Fruit fly (Drosophila melanogaster): Measurements from ENCODE around the gene Cpr78Cc.

The Cpr78Cc gene

DNA sequence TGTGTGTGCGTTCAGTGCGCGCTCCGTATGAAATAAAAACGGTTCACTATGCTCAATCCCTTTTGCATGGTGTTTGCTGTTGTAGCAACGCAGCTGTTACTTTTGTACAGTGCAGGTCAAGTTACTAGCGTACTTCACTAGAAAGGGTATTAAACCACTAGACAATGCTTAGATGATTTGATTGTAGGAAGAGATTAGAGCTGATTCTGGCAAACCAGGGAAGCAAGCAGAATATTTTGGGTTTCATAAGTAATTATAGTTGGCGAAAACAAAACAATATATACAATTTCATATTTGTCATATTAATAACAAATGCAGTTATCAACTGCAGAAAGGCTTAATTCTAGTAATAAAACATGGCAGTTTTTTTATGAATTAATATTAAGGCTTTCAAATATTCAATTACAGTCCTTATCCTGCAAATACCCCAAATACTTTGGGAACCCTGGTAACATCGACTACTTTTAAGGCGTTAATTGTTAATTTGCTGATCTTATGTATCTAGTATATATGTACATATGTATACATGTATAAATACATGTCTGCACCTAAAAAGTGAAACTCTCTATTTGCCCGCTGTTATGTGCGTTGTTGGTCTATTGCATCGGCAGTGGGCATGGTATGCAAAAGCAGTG, 46.9 kb downstream of the Cpr78Cc start (continued):
- TF ChIP-seq Poxn (GFP tag; IDR thresholded peaks at IDR 0.05) (no peak), CG11398 (GFP tag; optimal IDR thresholded peaks at IDR 0.05) (no peak), CG8388 (GFP tag; optimal IDR thresholded peaks at IDR 0.05) (peak; percentile 46), MTF-1 (GFP tag; optimal IDR thresholded peaks at IDR 0.05; ENCODE audit: borderline replicate concordance) (peak; percentile 22), pnt (GFP tag; optimal IDR thresholded peaks at IDR 0.05) (peak; percentile 38), CG16813 (GFP tag; IDR thresholded peaks at IDR 0.05; ENCODE audit: partially characterized antibody) (no peak), tio (GFP tag; optimal IDR thresholded peaks at IDR 0.05) (peak; percentile 24), CG9876 (GFP tag; optimal IDR thresholded peaks at IDR 0.05) (no peak), CG2120 (GFP tag; optimal IDR thresholded peaks at IDR 0.05) (peak; percentile 62), CG1603 (tag; optimal IDR thresholded peaks at IDR 0.05) (peak; percentile 60), CG11560 (tag; IDR thresholded peaks at IDR 0.05) (no peak), Drgx (GFP tag; IDR thresholded peaks at IDR 0.05) (peak; percentile 45; the same call in 1 of the 2 replicates), CG17385 (GFP tag; optimal IDR thresholded peaks at IDR 0.05) (peak; percentile 1), jumu (GFP tag; optimal IDR thresholded peaks at IDR 0.05) (no peak), CG3281 (GFP tag; optimal IDR thresholded peaks at IDR 0.05) (no peak), twi (tag; optimal IDR thresholded peaks at IDR 0.05) (no peak), CG6254 (GFP tag; optimal IDR thresholded peaks at IDR 0.05) (no peak), YL-1 (GFP tag; optimal IDR thresholded peaks at IDR 0.05) (no peak), cg (GFP tag; optimal IDR thresholded peaks at IDR 0.05) (peak; percentile 20), CG17612 (GFP tag; IDR thresholded peaks at IDR 0.05) (no peak), CG15073 (GFP tag; optimal IDR thresholded peaks at IDR 0.05) (no peak), pb (GFP tag; optimal IDR thresholded peaks at IDR 0.05) (no peak), CG32767 (GFP tag; IDR thresholded peaks at IDR 0.05) (no peak), CG15269 (tag; optimal IDR thresholded peaks at IDR 0.05) (no peak), rib (GFP tag; IDR thresholded peaks at IDR 0.05) (no peak), Deaf1 (tag; optimal IDR thresholded peaks at IDR 0.05) (no peak), Scr (GFP tag; IDR thresholded peaks at IDR 0.05; ENCODE audit: partially characterized antibody) (no peak), yki (optimal IDR thresholded peaks at IDR 0.05) (no peak), Dip3 (GFP tag; optimal IDR thresholded peaks at IDR 0.05) (peak; percentile 30), bigmax (GFP tag; optimal IDR thresholded peaks at IDR 0.05) (no peak), gcm2 (GFP tag; optimal IDR thresholded peaks at IDR 0.05) (no peak), ewg (GFP tag; optimal IDR thresholded peaks at IDR 0.05) (no peak), HLH4C (GFP tag; IDR thresholded peaks at IDR 0.05; ENCODE audit: partially characterized antibody) (no peak), aop (GFP tag; IDR thresholded peaks at IDR 0.05) (no peak), Fer1 (GFP tag; optimal IDR thresholded peaks at IDR 0.05) (no peak), Xrp1 (GFP tag; IDR thresholded peaks at IDR 0.05) (peak; percentile 20; the same call in 1 of the 2 replicates), zfh1 (GFP tag; IDR thresholded peaks at IDR 0.05) (no peak), en (GFP tag; optimal IDR thresholded peaks at IDR 0.05) (no peak), D19A (tag; optimal IDR thresholded peaks at IDR 0.05) (peak; percentile 81), B-H1 (GFP tag; IDR thresholded peaks at IDR 0.05) (no peak; the same call in 2 of the 3 replicates), Dek (tag; optimal IDR thresholded peaks at IDR 0.05) (no peak), trem (tag; optimal IDR thresholded peaks at IDR 0.05) (peak; percentile 7), CG12236 (GFP tag; optimal IDR thresholded peaks at IDR 0.05) (no peak), fd96Cb (tag; optimal IDR thresholded peaks at IDR 0.05) (peak; percentile 55), odd (GFP tag; optimal IDR thresholded peaks at IDR 0.05) (peak; percentile 16), sim (GFP tag; IDR thresholded peaks at IDR 0.05) (no peak), CG33557 (GFP tag; optimal IDR thresholded peaks at IDR 0.05) (no peak), dm (GFP tag; optimal IDR thresholded peaks at IDR 0.05) (no peak), CG6654 (GFP tag; optimal IDR thresholded peaks at IDR 0.05) (peak; percentile 6), z (GFP tag; IDR thresholded peaks at IDR 0.05) (no peak), scrt (GFP tag; optimal IDR thresholded peaks at IDR 0.05) (no peak)
